Fruit fly (Drosophila melanogaster): ENCODE data around the gene CG32817.
A peak's percentile ranks its signal among the peaks of the same experiment; 100 is the strongest.

The CG32817 gene

dm6 chrX:524331-524730 is 45.5 kb downstream of the CG32817 start (continued):
- peak; percentile 2 for TF ChIP-seq CG15269 (tag; optimal IDR thresholded peaks at IDR 0.05)
- TF ChIP-seq Atf6 (GFP tag; IDR thresholded peaks at IDR 0.05) = peak; percentile 37; the same call in 1 of the 2 replicates
- TF ChIP-seq vnd (GFP tag; IDR thresholded peaks at IDR 0.05; ENCODE audit: partially characterized antibody) = no peak
- TF ChIP-seq nerfin-1 (tag; optimal IDR thresholded peaks at IDR 0.05) = peak; percentile 35
- 0 out of 2 replicates have a peak, but pooled peaks have one; percentile 22 for TF ChIP-seq CG32532 (GFP tag; IDR thresholded peaks at IDR 0.05)
- no peak for TF ChIP-seq prd (optimal IDR thresholded peaks at IDR 0.05)
- TF ChIP-seq prd (GFP tag; IDR thresholded peaks at IDR 0.05) = peak; percentile 30; the same call in 1 of the 3 replicates
- TF ChIP-seq Bteb2 (GFP tag; optimal IDR thresholded peaks at IDR 0.05) = no peak
- TF ChIP-seq kni (GFP tag; optimal IDR thresholded peaks at IDR 0.05) = peak; percentile 75
- TF ChIP-seq CG33213 (GFP tag; optimal IDR thresholded peaks at IDR 0.05) = no peak
- TF ChIP-seq CG4730 (GFP tag; IDR thresholded peaks at IDR 0.05) = no peak
- no peak for TF ChIP-seq her (GFP tag; optimal IDR thresholded peaks at IDR 0.05)
- peak; percentile 22; the same call in 1 of the 2 replicates for TF ChIP-seq CG14014 (GFP tag; IDR thresholded peaks at IDR 0.05)
- TF ChIP-seq CG10267 (tag; optimal IDR thresholded peaks at IDR 0.05) = peak; percentile 14
- TF ChIP-seq usp (GFP tag; optimal IDR thresholded peaks at IDR 0.05) = no peak
- TF ChIP-seq scrt (GFP tag; optimal IDR thresholded peaks at IDR 0.05) = no peak
- peak; percentile 2 for TF ChIP-seq CG17359 (tag; optimal IDR thresholded peaks at IDR 0.05)
- TF ChIP-seq tx (GFP tag; optimal IDR thresholded peaks at IDR 0.05) = no peak
- TF ChIP-seq HLH54F (GFP tag; optimal IDR thresholded peaks at IDR 0.05) = no peak
- no peak for TF ChIP-seq CG9215 (GFP tag; IDR thresholded peaks at IDR 0.05)
- TF ChIP-seq D (optimal IDR thresholded peaks at IDR 0.05) = no peak
- no peak for TF ChIP-seq D (GFP tag; optimal IDR thresholded peaks at IDR 0.05)
- TF ChIP-seq CG2120 (GFP tag; optimal IDR thresholded peaks at IDR 0.05) = peak; percentile 52
- peak; percentile 18 for TF ChIP-seq Hsf (GFP tag; optimal IDR thresholded peaks at IDR 0.05)
- no peak for TF ChIP-seq CG11398 (GFP tag; optimal IDR thresholded peaks at IDR 0.05)
- TF ChIP-seq slbo (GFP tag; IDR thresholded peaks at IDR 0.05) = peak; percentile 58
- no peak for TF ChIP-seq toy (GFP tag; IDR thresholded peaks at IDR 0.05)
- 0 out of 2 replicates have a peak, but pooled peaks have one; percentile 9 for TF ChIP-seq ssp (GFP tag; IDR thresholded peaks at IDR 0.05)
- TF ChIP-seq CG18262 (tag; optimal IDR thresholded peaks at IDR 0.05) = peak; percentile 34
- TF ChIP-seq CG13123 (GFP tag; optimal IDR thresholded peaks at IDR 0.05) = no peak
- TF ChIP-seq dimm (GFP tag; IDR thresholded peaks at IDR 0.05) = no peak
- 0 out of 2 replicates have a peak, but pooled peaks have one; percentile 8 for TF ChIP-seq sisA (GFP tag; IDR thresholded peaks at IDR 0.05)
- no peak for TF ChIP-seq phol (tag; optimal IDR thresholded peaks at IDR 0.05)
- TF ChIP-seq Ptx1 (GFP tag; IDR thresholded peaks at IDR 0.05) = peak; percentile 21; the same call in 1 of the 2 replicates
- no peak for TF ChIP-seq Blimp-1 (GFP tag; optimal IDR thresholded peaks at IDR 0.05)
- no peak for TF ChIP-seq grn (GFP tag; optimal IDR thresholded peaks at IDR 0.05)
- TF ChIP-seq CG4707 (GFP tag; optimal IDR thresholded peaks at IDR 0.05) = no peak
- no peak for TF ChIP-seq gcm2 (GFP tag; optimal IDR thresholded peaks at IDR 0.05)
- TF ChIP-seq Drgx (GFP tag; IDR thresholded peaks at IDR 0.05) = 0 out of 2 replicates have a peak, but pooled peaks have one; percentile 18
- TF ChIP-seq klu (GFP tag; IDR thresholded peaks at IDR 0.05) = no peak
- no peak for TF ChIP-seq tll (GFP tag; optimal IDR thresholded peaks at IDR 0.05)
- no peak for TF ChIP-seq CG34422 (GFP tag; IDR thresholded peaks at IDR 0.05)
- TF ChIP-seq CG8765 (GFP tag; IDR thresholded peaks at IDR 0.05) = no peak
- TF ChIP-seq Dek (tag; optimal IDR thresholded peaks at IDR 0.05) = no peak
- no peak for TF ChIP-seq oc (tag; optimal IDR thresholded peaks at IDR 0.05)
- TF ChIP-seq fd64A (GFP tag; optimal IDR thresholded peaks at IDR 0.05) = no peak
- TF ChIP-seq CG11085 (GFP tag; IDR thresholded peaks at IDR 0.05) = no peak
- no peak for TF ChIP-seq en (GFP tag; optimal IDR thresholded peaks at IDR 0.05)
- no peak for TF ChIP-seq Trl (optimal IDR thresholded peaks at IDR 0.05)
- TF ChIP-seq Trl (GFP tag; optimal IDR thresholded peaks at IDR 0.05) = no peak
- TF ChIP-seq ac (GFP tag; optimal IDR thresholded peaks at IDR 0.05) = no peak
- TF ChIP-seq cas (GFP tag; IDR thresholded peaks at IDR 0.05) = no peak
- TF ChIP-seq Usf (GFP tag; optimal IDR thresholded peaks at IDR 0.05) = no peak

Data from whole organism, embryonic.